Worm (Caenorhabditis elegans) whole organism, midembryonic: ENCODE results near the gene F12F6.1.

Experiments used
- T22C8.4 ChIP-seq: fragments of 200-800 bp; sonication (Bioruptor generic); IDR thresholded peaks from 2 replicates; pipeline ENCODE4 v1.3.6; 2022; ENCODE audit warnings: missing genetic modification characterization, missing compliant biosample characterization
- cog-1 ChIP-seq: sonication (generic microtip); optimal IDR thresholded peaks from 2 replicates; lab custom pipeline; 2016; ENCODE audit warnings: missing genetic modification characterization, missing compliant biosample characterization
- klf-2 ChIP-seq: fragments of 200-800 bp; sonication (Bioruptor generic); conservative IDR thresholded peaks from 2 replicates; pipeline ENCODE4 v1.3.6; 2022; ENCODE audit warnings: missing genetic modification reagents, missing genetic modification characterization, missing compliant biosample characterization
- med-1 ChIP-seq: sonication (generic microtip); optimal IDR thresholded peaks from 2 replicates; lab custom pipeline; 2017; ENCODE audit warnings: missing genetic modification characterization, mild to moderate bottlenecking, missing compliant biosample characterization, antibody characterized with exemption, missing genetic modification reagents; ENCODE audit not compliant: insufficient read depth
- ref-1 ChIP-seq: fragments of 200-800 bp; sonication (Bioruptor generic); conservative IDR thresholded peaks from 2 replicates; pipeline ENCODE4 v1.3.6; 2022; ENCODE audit warnings: missing genetic modification reagents, missing genetic modification characterization, missing compliant biosample characterization
- ztf-29 ChIP-seq: fragments of 200-800 bp; sonication (Bioruptor generic); IDR thresholded peaks from 2 replicates; pipeline ENCODE4 v1.3.6; 2022; ENCODE audit warnings: missing genetic modification reagents, missing genetic modification characterization, missing compliant biosample characterization

ce11 chrIV:11602498-11603068 lies 18.8 kb downstream of the F12F6.1 start, which contains the start of gene rps-11:
- TF ChIP-seq ztf-29 (no peak), ref-1 (GFP tag; lab: Robert Waterston, UW) (no peak), T22C8.4 (no peak), klf-2 (GFP tag; lab: Robert Waterston, UW) (no peak), cog-1 (no peak), med-1 (no peak)
